Worm (Caenorhabditis elegans): ENCODE measurements around the gene C34C12.7.
A peak's percentile ranks its signal among the peaks of the same experiment; 100 is the strongest.

The C34C12.7 gene

ce11 chrIII:3460061-3460460, 28.1 kb downstream of the C34C12.7 start, which contains the start of gene C34C12.8 (continued):
- TF ChIP-seq mdl-1 (tag; optimal IDR thresholded peaks at IDR 0.05) (no peak), sdz-12 (GFP tag; optimal IDR thresholded peaks at IDR 0.05) (no peak), fos-1 (tag; optimal IDR thresholded peaks at IDR 0.05) (no peak), lim-7 (GFP tag; IDR thresholded peaks at IDR 0.05) (no peak), rbr-2 (tag; optimal IDR thresholded peaks at IDR 0.05) (peak; percentile 91), lin-1 (GFP tag; IDR thresholded peaks at IDR 0.05) (peak; percentile 86), lin-39 (tag; optimal IDR thresholded peaks at IDR 0.05) (no peak), daf-19 (GFP tag; conservative IDR thresholded peaks at IDR 0.05) (peak; percentile 72; the same call in 1 of the 2 replicates), madf-9 (GFP tag; conservative IDR thresholded peaks at IDR 0.05) (peak; percentile 87), zip-2 (tag; optimal IDR thresholded peaks at IDR 0.05) (peak; percentile 74), tag-97 (GFP tag; IDR thresholded peaks at IDR 0.05) (no peak), nhr-28 (tag; optimal IDR thresholded peaks at IDR 0.05) (peak; percentile 78), set-16 (GFP tag; IDR thresholded peaks at IDR 0.05) (no peak), hif-1 (tag; optimal IDR thresholded peaks at IDR 0.05) (peak; percentile 28 to 67), daf-12 (tag; optimal IDR thresholded peaks at IDR 0.05) (no peak), F49E8.2 (tag; optimal IDR thresholded peaks at IDR 0.05; ENCODE audit: borderline replicate concordance) (peak; percentile 88), php-3 (GFP tag; IDR thresholded peaks at IDR 0.05) (peak; percentile 89), dve-1 (tag; optimal IDR thresholded peaks at IDR 0.05; ENCODE audit: insufficient read depth) (peak; percentile 97), hmg-1.1 (GFP tag; IDR thresholded peaks at IDR 0.05) (peak; percentile 93), spr-3 (GFP tag; optimal IDR thresholded peaks at IDR 0.05) (peak; percentile 83), nhr-11 (tag; optimal IDR thresholded peaks at IDR 0.05) (peak; percentile 85)

DNA sequence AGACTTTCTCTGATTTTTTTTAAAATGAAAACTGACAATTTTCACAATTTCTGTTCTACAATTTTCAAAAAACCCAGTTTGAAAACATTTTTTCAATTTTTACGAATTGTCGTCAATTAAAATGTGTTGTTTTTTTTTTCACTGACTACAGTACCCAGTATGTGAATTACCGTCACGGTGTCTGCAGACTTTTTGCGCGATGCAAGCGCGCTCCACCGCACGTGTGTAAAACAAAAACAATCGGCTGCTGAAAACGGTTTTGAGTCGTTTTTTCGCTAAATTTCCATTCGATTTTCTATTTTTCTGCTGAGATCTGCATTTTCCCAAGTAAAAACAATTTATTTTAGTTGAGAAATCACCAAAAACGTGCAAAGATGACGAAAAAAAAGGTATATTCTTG, 31.9 kb downstream of the C34C12.7 start:
- TF ChIP-seq ztf-11 (tag; optimal IDR thresholded peaks at IDR 0.05) (no peak), zip-11 (GFP tag; IDR thresholded peaks at IDR 0.05) (no peak), nhr-10 (tag; optimal IDR thresholded peaks at IDR 0.05) (peak; percentile 63), lim-7 (GFP tag; IDR thresholded peaks at IDR 0.05) (no peak), lsy-2 (tag; optimal IDR thresholded peaks at IDR 0.05) (peak; percentile 98 to 100), pqm-1 (tag; optimal IDR thresholded peaks at IDR 0.05) (peak; percentile 45), sdz-12 (GFP tag; optimal IDR thresholded peaks at IDR 0.05) (no peak), pha-4 (GFP tag; IDR thresholded peaks at IDR 0.05) (peak; percentile 96), pha-4 (tag; optimal IDR thresholded peaks at IDR 0.05) (peak; percentile 15), gei-8 (GFP tag; optimal IDR thresholded peaks at IDR 0.05) (peak; percentile 15), ceh-20 (GFP tag; IDR thresholded peaks at IDR 0.05) (peak; percentile 98), aly-2 (tag; optimal IDR thresholded peaks at IDR 0.05) (no peak), madf-9 (GFP tag; conservative IDR thresholded peaks at IDR 0.05) (peak; percentile 98), F49E8.2 (tag; optimal IDR thresholded peaks at IDR 0.05; ENCODE audit: borderline replicate concordance) (peak; percentile 8), skn-1 (tag; optimal IDR thresholded peaks at IDR 0.05) (no peak), unc-62 (GFP tag; optimal IDR thresholded peaks at IDR 0.05 in 1 of 2) (peak in 1 of 2 experiments; percentile 99), unc-62 (tag; optimal IDR thresholded peaks at IDR 0.05) (no peak), mdl-1 (tag; optimal IDR thresholded peaks at IDR 0.05) (peak; percentile 57 to 89), nhr-42 (GFP tag; IDR thresholded peaks at IDR 0.05) (peak; percentile 98), lin-15B (tag; optimal IDR thresholded peaks at IDR 0.05) (peak; percentile 92), vab-7 (GFP tag; IDR thresholded peaks at IDR 0.05) (peak; percentile 87), daf-8 (GFP tag; IDR thresholded peaks at IDR 0.05) (no peak), jun-1 (tag; optimal IDR thresholded peaks at IDR 0.05) (peak; percentile 95), dve-1 (tag; optimal IDR thresholded peaks at IDR 0.05; ENCODE audit: insufficient read depth) (peak; percentile 100), lin-13 (GFP tag; optimal IDR thresholded peaks at IDR 0.05) (peak; percentile 98), Y105C5A.15 (GFP tag; IDR thresholded peaks at IDR 0.05) (no peak), snpc-4 (tag; optimal IDR thresholded peaks at IDR 0.05) (no peak), ceh-82 (tag; optimal IDR thresholded peaks at IDR 0.05) (no peak), lin-29 (GFP tag; IDR thresholded peaks at IDR 0.05) (peak; percentile 99), R02D3.7 (tag; optimal IDR thresholded peaks at IDR 0.05) (peak; percentile 7), hlh-30 (tag; optimal IDR thresholded peaks at IDR 0.05; ENCODE audit: insufficient read depth) (peak; percentile 95), Y48G9A.11 (GFP tag; IDR thresholded peaks at IDR 0.05) (peak; percentile 83), mxl-2 (GFP tag; conservative IDR thresholded peaks at IDR 0.05) (peak; percentile 56; the same call in 1 of the 2 replicates), ZK337.2 (GFP tag; IDR thresholded peaks at IDR 0.05) (peak; percentile 91), F26F4.8 (GFP tag; conservative IDR thresholded peaks at IDR 0.05) (no peak), ces-1 (GFP tag; optimal IDR thresholded peaks at IDR 0.05) (peak; percentile 84)
